Fruit fly (Drosophila melanogaster) whole organism, larva: ENCODE measurements around the gene Sk1.

Experiments
- noc ChIP-seq: fragments of 200-800 bp; sonication (Bioruptor generic); optimal IDR thresholded peaks from 3 replicates; lab custom pipeline; 2019; ENCODE audit warnings: missing biosample characterization, mild to moderate bottlenecking, missing genetic modification characterization, moderate library complexity

Gene Sk1

DNA sequence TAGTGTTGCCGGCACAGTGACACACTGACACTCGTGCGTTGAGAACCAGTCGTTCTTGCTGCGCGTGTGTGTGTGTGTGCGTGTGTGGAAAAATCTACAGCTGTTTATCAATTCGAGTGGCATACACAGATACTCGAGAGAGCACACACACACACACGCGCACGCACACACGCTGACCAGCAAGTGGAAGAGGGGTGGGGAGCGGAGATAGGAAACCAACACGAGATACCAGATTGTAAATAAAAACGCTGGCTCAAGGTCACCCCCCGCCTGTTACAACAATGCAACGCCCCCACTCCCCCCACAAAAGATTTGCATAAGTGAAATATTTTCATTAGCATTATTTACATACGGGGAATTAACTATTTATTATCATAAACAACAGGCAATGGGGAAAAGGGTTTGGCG lies 15.1 kb upstream of the Sk1 start:
- no peak for TF ChIP-seq noc (tag; lab: Kevin White, UChicago)

DNA sequence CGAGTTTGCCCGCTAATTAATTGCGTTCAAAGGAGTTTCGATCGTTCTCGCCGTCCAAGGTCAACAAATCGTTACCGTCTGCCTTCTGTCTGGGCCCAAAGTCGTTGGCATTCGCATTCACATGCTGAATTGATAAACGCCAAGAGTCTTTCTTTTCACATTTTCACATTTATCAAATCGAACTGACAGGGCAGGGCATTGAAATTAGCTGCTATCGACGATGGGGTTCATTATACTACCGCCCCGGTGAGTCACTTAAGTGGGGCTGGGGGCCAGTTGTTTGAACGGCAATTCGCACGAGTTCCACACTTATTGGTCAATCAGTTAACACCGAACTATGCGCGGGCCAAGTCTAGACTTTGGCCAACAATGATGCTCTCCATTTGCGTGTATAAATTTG lies 11.4 kb upstream of the Sk1 start:
- peak; percentile 10 for TF ChIP-seq noc (tag; lab: Kevin White, UChicago)

DNA sequence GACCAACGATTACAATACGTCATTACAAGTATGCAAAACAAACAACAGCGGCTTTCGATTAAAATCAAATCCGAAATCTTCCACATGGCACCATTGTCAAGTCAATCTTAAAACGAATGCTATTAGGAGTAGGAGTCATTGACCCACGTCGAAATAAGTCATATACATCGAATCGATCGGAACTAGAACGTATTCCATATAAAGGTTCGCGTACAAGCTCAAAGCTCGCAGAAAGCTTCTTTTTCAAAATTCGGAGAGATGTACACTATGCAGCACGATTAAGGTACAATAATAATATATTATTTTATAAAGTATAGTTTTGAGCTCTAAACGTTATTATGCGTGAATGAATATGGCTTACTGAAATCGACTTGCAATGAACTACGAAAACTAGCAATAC lies 8.4 kb upstream of the Sk1 start:
- no peak for TF ChIP-seq noc (tag; lab: Kevin White, UChicago)

DNA sequence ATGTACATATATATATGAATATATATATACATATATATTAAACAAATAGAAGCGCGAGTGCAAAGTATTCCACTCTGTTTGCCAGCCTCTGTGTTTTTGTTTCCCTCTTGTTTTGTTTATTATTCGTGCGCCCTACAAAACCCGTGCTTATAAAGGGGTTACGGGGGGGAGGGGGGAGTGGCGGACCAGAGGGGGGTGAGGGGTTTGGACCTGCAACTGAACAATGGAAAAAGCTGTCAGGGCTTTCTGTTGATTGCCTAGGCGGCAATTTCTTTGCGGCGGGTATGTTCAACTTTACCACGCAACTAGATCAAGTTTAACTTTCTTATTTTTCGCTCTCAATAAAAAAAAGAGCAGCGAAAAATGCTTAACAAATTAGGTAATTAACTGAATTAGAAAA lies 3.1 kb upstream of the Sk1 start:
- TF ChIP-seq noc (tag; lab: Kevin White, UChicago): no peak

DNA sequence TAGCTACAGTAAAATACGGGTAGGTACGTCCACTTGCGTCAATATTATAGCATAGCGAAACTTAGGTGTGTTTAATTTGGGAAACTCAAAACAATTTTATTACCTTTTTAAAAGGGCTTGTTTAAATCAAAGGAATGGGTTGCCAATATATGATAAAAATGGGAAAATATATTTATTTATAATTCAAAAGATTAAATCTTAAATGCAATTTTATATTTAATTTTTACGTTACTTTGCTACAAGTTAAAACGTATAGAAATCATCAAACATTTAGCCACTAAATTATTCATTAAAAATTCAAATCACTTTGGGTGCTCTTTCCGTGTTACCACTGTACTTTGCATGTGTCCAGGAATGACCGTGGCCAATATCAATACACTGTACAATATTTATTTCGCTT lies 1.4 kb upstream of the Sk1 start:
- TF ChIP-seq noc (tag; lab: Kevin White, UChicago): peak; percentile 68

DNA sequence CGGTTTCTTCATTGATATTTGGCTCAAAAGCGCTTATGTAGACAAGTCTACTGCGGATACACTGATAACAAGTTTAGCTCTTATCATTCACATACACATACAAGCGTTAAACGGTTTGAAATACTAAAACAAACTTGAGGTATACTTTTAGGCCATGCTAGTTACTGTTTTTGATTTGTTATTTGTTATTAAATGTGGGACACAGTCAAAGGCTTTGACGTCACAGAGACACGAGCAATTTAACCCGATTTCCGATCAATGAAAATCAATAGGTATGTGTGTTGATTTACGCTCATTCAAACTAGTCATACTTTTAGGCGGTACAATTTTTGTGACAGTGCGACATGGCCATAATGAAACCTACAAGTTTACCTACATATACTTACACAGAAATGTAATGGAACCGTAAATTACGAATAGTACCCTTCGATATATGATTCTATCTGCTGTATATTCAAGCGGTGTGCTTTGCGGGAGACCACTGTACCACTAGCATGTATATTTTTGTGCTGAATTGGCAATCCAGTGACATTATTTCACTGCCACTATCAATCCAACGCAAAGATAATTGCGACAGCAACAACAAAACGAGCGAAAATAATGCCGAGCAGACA lies 4.6 kb downstream of the Sk1 start:
- TF ChIP-seq noc (tag; lab: Kevin White, UChicago): peak; percentile 96

DNA sequence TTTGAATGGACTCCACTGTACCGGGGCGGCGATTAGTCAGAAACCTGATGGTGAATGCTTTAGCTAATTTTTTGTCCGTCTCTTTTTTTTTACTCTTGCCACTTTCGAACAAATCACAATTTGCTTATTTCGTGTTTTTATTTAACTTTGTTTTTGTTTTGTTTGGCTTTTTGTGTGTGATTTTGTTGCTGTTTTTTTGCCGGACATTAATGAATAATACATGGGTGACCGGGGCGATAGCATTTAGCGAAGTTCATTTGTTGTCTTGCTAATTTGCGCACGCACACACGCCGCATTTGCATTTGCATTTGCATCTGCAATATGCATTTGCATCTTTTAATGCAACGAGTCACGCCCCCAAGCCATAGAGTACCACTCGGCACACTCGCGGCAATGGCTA lies 6.3 kb downstream of the Sk1 start:
- TF ChIP-seq noc (tag; lab: Kevin White, UChicago): no peak

DNA sequence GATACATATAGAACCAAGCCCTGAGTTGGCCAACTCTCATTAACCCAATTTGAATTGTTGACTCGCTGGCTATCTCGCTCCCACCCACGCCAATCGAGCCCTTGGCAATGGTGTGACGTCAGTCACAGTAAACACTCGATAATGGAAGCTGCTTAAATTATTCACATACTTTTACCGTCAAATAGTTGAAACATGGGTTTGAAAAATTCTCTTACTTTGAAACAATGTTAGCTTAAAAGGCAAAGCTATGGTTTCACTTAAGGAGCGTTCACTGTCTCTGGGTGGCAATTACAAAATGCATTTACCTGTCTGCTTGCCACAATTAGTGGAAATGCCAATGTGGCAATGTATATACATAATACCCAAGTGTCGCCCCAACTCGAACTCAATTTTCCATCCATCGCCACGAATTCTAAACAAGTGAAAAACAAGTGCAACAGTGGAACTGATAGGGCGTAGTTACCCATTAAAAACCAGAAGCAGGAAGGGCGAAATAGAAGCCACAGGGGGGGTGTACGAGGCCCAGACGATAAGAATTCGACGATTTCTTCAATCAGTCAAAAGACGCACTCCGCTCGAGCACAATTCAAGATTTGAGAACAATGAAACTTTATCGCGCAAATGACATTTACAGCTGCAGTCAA lies 7.3 kb downstream of the Sk1 start:
- peak; percentile 82 for TF ChIP-seq noc (tag; lab: Kevin White, UChicago)

DNA sequence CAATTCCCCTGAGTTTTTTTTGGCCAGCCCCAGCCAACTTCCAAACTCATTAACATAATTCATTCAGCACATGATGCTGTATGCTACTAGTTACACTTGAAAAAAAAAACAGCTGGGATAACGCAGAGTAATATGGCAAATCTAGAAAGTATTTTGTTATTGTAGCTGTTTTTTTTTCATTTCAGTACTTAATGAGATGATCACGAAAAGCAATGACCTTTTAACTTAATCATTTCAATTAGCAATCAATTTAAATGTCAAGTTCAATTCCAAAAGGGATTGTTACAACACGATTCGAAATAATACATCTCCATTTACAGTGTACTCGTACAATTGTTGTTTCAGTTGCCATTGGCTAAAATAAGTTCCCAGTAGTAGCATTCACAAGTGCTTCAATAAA lies 8.1 kb downstream of the Sk1 start:
- TF ChIP-seq noc (tag; lab: Kevin White, UChicago): no peak

DNA sequence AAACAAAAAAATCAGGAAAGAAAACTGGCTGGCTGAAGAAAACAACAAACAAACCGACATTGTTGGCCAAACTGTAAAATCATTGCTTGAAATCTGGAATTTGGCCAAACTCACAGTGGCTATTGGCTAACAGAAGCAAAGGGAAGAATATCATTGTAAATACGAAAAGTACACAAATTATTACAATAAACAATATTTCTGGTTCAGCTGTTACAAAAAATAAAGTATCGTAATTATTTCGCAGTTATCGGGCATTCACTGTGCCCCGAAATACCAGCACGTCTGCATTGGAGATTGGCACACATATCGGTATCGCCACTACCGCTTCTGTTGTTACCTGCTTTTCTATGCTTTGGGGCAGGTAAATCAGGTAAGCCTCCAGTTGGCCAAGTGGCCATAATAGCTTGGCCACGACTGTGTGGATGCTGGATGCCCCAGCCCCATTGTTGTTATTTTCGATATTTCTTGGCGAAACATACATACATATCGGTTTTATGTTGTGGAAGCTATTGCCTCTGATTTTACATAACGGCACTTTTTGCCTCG lies 8.8 kb downstream of the Sk1 start:
- peak; percentile 67 for TF ChIP-seq noc (tag; lab: Kevin White, UChicago)

DNA sequence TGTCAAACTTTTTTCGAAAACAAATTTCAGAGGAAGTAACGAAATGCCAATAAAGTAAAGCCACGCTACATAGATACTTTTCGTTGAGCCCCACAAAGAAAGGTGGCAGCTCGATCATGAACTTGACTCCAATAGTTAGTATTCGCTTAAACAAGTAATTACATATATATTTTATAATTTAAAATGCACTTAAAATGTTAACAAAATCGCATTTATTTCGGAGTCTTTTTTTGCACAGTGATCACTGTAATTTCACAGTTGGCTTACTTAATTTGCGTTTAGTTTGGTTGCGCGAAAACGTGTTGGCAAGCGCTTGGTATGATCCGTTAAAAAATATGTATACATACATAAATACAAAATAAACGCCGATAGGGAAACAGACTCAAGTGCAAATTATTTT lies 9.3 kb downstream of the Sk1 start:
- peak; percentile 25 for TF ChIP-seq noc (tag; lab: Kevin White, UChicago)

DNA sequence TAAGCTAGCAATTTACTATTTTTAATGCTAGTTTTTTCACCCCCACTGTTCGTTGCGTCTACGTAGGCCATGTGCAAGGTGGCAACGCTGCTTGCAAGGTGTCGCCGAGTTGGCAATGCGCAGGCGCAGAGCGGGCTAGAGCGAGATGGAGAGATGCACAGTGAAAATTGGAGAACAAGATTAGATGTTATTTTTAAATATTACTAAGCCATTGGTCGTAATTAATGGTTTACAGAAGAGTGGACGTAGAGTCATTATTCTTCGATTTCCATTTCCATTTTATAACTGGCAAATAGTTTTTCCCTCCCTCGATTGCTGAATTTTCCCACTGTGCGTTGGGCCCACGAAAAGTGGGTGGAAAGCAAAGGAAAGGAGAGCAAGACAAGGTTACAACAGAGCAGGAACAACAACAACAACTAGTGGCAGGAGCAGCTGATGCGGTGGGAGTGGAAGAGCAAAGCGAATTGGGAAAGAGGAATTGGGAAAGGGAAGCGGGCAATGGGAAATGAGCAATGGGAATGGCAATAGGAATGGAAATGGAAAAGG lies 10.6 kb downstream of the Sk1 start:
- no peak for TF ChIP-seq noc (tag; lab: Kevin White, UChicago)

DNA sequence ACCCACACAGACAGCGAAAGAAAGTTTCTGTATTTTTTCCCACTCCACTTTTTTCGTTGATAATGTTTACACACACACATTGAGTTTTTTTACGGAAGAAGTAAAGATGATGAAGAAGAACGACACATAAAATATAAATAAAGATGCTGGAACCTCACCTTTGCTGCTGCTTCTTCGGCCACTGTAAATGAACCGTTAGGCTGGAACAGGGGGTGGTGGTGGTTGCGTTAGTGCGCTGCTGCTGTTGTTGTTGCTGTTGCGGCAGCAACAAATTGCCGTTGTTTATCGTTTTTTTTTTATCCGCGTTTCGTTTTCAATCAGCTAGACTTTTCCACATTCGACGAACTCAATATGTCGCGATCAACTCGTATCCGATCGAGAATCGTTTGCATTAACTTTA lies 11.3 kb downstream of the Sk1 start:
- TF ChIP-seq noc (tag; lab: Kevin White, UChicago): no peak

DNA sequence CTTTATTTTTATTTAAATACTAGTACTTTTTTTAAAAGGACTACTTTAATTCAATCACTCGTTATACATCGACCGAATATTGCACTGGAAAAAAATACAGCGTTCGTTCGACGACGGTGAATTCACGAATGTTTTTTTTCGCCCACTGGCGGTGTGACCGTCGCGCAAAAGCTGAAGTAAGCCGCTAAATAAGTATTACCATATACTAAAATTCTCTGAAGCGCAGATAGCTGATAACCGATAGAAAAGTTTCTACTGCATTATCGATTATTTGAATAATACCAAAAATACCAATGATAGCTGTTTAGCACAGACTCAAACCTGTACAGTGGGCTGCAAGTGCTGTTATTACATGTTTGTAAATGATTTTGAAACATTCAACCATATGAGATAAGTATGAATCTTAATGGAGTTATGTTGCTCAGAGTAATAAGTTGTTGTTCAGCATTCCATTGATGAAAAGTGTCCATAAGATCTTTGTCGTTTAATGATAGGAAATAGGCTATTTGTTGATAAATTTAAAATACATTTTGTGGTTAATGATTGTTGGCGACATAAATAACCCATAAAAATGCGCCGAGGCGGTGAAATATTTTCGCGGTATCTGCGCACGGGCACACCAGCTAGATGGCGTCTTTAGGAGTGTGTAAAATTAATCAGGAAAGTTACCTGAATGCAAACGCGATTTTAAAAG lies 12.0 kb downstream of the Sk1 start, which contains the start of the genes Evi5 and HP5:
Evi5 (minus strand) TSS at position 198 of the 694 bp plus-strand sequence.
HP5 (plus strand) TSS at position 598 of the 694 bp plus-strand sequence.
- no peak for TF ChIP-seq noc (tag; lab: Kevin White, UChicago)

DNA sequence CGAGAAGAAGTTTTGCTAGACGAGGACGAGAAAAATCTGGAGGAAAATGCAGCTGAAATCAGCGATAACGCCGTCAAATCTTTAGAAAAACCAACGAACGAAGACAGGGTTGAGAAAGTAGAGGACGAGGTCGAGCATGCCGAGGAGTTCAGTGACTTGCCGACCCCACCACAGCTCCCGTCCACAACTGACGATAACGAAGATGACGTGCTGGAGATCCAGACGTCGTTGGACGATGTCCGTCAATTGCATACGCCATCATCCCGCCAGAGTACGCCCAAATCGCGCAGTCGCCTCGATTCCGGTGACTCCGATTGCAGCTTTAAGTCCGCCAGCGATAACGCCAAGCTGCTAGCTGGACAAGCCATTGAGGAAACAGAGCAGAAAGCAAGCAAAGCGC lies 14.8 kb downstream of the Sk1 start:
- no peak for TF ChIP-seq noc (tag; lab: Kevin White, UChicago)
